Worm (Caenorhabditis elegans) whole organism, L3 larva: Measurements from ENCODE around the gene Y57E12AL.6.

Source experiments
- ama-1 ChIP-seq: fragments of 150-350 bp; optimal IDR thresholded peaks from 2 replicates; lab custom pipeline; 2018
- ceh-82 ChIP-seq: fragments of 150-350 bp; optimal IDR thresholded peaks from 2 replicates; lab custom pipeline; 2014; ENCODE audit warnings: missing biosample characterization, missing genetic modification characterization
- egl-5 ChIP-seq: fragments of 150-350 bp; optimal IDR thresholded peaks from 2 replicates; lab custom pipeline; 2017; ENCODE audit warnings: missing biosample characterization, missing genetic modification reagents, missing genetic modification characterization, inconsistent platforms
- elt-2 ChIP-seq: sonication (generic microtip); optimal IDR thresholded peaks from 2 replicates; lab custom pipeline; 2016; ENCODE audit warnings: missing genetic modification reagents, mild to moderate bottlenecking, missing genetic modification characterization, missing compliant biosample characterization
- elt-3 ChIP-seq, 3 experiments: fragments of 150-350 bp in 1 of 3; sonication (generic microtip) in 2 of 3; optimal IDR thresholded peaks; 2 replicates in 2 of 3; 4 replicates in 1 of 3; lab custom pipeline; 2014 to 2017; ENCODE audit warnings: missing biosample characterization in 3 of 3, missing genetic modification characterization in 3 of 3
- lin-39 ChIP-seq: fragments of 150-350 bp; optimal IDR thresholded peaks from 2 replicates; lab custom pipeline; 2018; ENCODE audit warnings: missing biosample characterization, missing genetic modification reagents, missing genetic modification characterization
- lsy-12 ChIP-seq: sonication (generic microtip); optimal IDR thresholded peaks from 2 replicates; lab custom pipeline; 2016; ENCODE audit warnings: mild to moderate bottlenecking, missing genetic modification characterization, missing compliant biosample characterization
- mdl-1 ChIP-seq: fragments of 150-350 bp; optimal IDR thresholded peaks from 2 replicates; lab custom pipeline; 2014; ENCODE audit warnings: missing biosample characterization, missing genetic modification characterization
- nhr-237 ChIP-seq: fragments of 150-350 bp; optimal IDR thresholded peaks from 2 replicates; lab custom pipeline; 2014; ENCODE audit warnings: missing biosample characterization, missing genetic modification characterization
- nhr-25 ChIP-seq: sonication (generic microtip); optimal IDR thresholded peaks from 2 replicates; lab custom pipeline; 2017; ENCODE audit warnings: missing biosample characterization, missing genetic modification characterization
- pha-4 ChIP-seq: fragments of 150-350 bp; optimal IDR thresholded peaks from 2 replicates; lab custom pipeline; 2014; ENCODE audit warnings: missing biosample characterization, missing genetic modification reagents, missing genetic modification characterization
- skn-1 ChIP-seq: fragments of 150-350 bp; optimal IDR thresholded peaks from 2 replicates; lab custom pipeline; 2014; ENCODE audit warnings: missing biosample characterization, missing genetic modification characterization
- ztf-4 ChIP-seq: fragments of 150-350 bp; optimal IDR thresholded peaks from 2 replicates; lab custom pipeline; 2014; ENCODE audit warnings: missing biosample characterization, missing genetic modification characterization

DNA sequence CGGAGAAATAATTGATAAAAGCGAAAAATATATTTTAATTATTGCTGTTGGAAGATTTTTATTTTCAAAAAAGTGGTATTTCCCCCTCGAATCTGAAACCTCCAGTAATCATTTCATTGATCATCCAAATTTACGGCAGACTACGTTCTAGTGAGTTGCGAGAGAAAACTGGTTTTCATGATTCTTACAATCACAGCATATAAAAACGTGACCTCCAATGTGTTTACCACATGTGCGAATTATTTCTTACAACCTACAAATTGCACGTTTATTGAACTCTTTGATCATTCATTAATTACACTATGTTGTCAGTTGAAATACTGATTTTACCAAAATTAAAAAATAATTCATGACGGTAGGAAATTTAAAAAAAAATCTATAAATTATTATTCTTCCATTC is 28.9 kb upstream of the Y57E12AL.6 start:
- no peak for TF ChIP-seq nhr-237
- no peak for TF ChIP-seq lsy-12 (tag; lab: Kevin White, UChicago)
- TF ChIP-seq ceh-82 = no peak
- TF ChIP-seq elt-2 (tag; lab: Kevin White, UChicago) = no peak
- TF ChIP-seq pha-4 (tag; lab: Kevin White, UChicago) = peak; percentile 12
- no peak for TF ChIP-seq elt-3 (tag; optimal IDR thresholded peaks at IDR 0.05; lab: Kevin White, UChicago)
- no peak for TF ChIP-seq ama-1 (lab: Kevin White, UChicago)
- no peak for TF ChIP-seq ztf-4
- TF ChIP-seq mdl-1 = no peak
- TF ChIP-seq egl-5 (tag; lab: Kevin White, UChicago) = no peak
- no peak for TF ChIP-seq lin-39
- peak; percentile 76 for TF ChIP-seq nhr-25
- no peak for TF ChIP-seq skn-1 (tag; lab: Kevin White, UChicago)
